Worm (Caenorhabditis elegans) whole organism, early embryonic: ENCODE measurements around the gene cyk-7.

Source experiments
- B0310.2 ChIP-seq: sonication (generic microtip); optimal IDR thresholded peaks from 2 replicates; lab custom pipeline; 2016; ENCODE audit warnings: mild to moderate bottlenecking, missing genetic modification characterization, missing compliant biosample characterization
- aly-1 ChIP-seq: sonication (generic microtip); optimal IDR thresholded peaks from 2 replicates; lab custom pipeline; 2016; ENCODE audit warnings: missing genetic modification characterization, missing compliant biosample characterization
- ama-1 ChIP-seq: fragments of 150-350 bp; optimal IDR thresholded peaks from 2 replicates; lab custom pipeline; 2014
- ets-7 ChIP-seq: sonication (generic microtip); optimal IDR thresholded peaks from 2 replicates; lab custom pipeline; 2016; ENCODE audit warnings: missing genotype, missing genetic modification characterization, missing compliant biosample characterization
- hnd-1 ChIP-seq: sonication (generic microtip); optimal IDR thresholded peaks from 2 replicates; lab custom pipeline; 2016; ENCODE audit warnings: missing genetic modification characterization, missing compliant biosample characterization
- tbx-11 ChIP-seq: fragments of 200-800 bp; sonication (Bioruptor generic); IDR thresholded peaks from 2 replicates; pipeline ENCODE4 v1.3.6; 2022; ENCODE audit warnings: missing genetic modification characterization, missing compliant biosample characterization
- tbx-37 ChIP-seq: fragments of 200-800 bp; sonication (Bioruptor generic); conservative IDR thresholded peaks from 2 replicates; pipeline ENCODE4 v1.3.6; 2022; ENCODE audit warnings: missing genetic modification reagents, missing genetic modification characterization, missing compliant biosample characterization

DNA sequence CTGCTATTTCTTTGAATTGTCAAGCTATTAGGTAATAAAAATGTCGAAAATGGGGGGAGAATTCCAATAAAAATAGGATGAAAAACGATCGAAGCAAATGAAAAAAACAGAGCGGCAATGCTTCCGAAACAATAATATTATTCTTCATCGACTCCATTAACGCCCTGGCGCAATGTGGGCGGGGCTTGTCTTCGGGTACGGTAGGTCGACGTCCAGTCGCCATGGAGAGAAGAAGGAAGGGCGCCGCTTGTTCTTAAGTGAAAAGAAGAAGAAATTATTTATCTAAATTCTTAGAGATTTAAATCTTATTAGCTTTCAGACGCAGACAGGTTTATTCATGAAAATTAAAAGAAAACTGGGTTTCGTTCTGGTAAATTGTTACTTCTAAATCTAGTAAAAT lies 3.0 kb downstream of the cyk-7 start:
- no peak for TF ChIP-seq ama-1 (lab: Kevin White, UChicago)
- TF ChIP-seq B0310.2: no peak
- no peak for TF ChIP-seq ets-7 (tag; lab: Kevin White, UChicago)
- no peak for TF ChIP-seq tbx-37 (GFP tag; lab: Robert Waterston, UW)
- no peak for TF ChIP-seq tbx-11 (GFP tag; lab: Robert Waterston, UW)
- no peak for TF ChIP-seq aly-1 (tag; lab: Kevin White, UChicago)
- no peak for TF ChIP-seq hnd-1 (tag; lab: Kevin White, UChicago)
